Fruit fly (Drosophila melanogaster): ENCODE data around the gene CG8925.

- TF ChIP-seq dl (GFP tag; optimal IDR thresholded peaks at IDR 0.05; ENCODE audit: insufficient read depth in 1 of 2, partially characterized antibody in 2 of 2), result no peak
- TF ChIP-seq pan (optimal IDR thresholded peaks at IDR 0.05), result no peak
- TF ChIP-seq Mio (GFP tag; optimal IDR thresholded peaks at IDR 0.05), result no peak
These were observed 37.3 kb downstream of the CG8925 start for dm6 chr3R:16208924-16209713.

All from whole organism, wandering third instar larva.